Worm (Caenorhabditis elegans) whole organism, L3 larva: ENCODE data around the gene col-141.

Experiments
- ama-1 ChIP-seq: fragments of 150-350 bp; optimal IDR thresholded peaks from 2 replicates; lab custom pipeline; 2018
- ceh-28 ChIP-seq: fragments of 150-350 bp; optimal IDR thresholded peaks from 2 replicates; lab custom pipeline; 2014; ENCODE audit warnings: missing biosample characterization, missing genetic modification reagents, missing genetic modification characterization
- egl-5 ChIP-seq: fragments of 150-350 bp; optimal IDR thresholded peaks from 2 replicates; lab custom pipeline; 2017; ENCODE audit warnings: missing biosample characterization, missing genetic modification reagents, missing genetic modification characterization, inconsistent platforms
- elt-3 ChIP-seq, 3 experiments: fragments of 150-350 bp in 1 of 3; sonication (generic microtip) in 2 of 3; optimal IDR thresholded peaks; 2 replicates in 2 of 3; 4 replicates in 1 of 3; lab custom pipeline; 2014 to 2017; ENCODE audit warnings: missing biosample characterization in 3 of 3, missing genetic modification characterization in 3 of 3
- nhr-12 ChIP-seq: fragments of 150-350 bp; optimal IDR thresholded peaks from 2 replicates; lab custom pipeline; 2014; ENCODE audit warnings: missing biosample characterization, missing genetic modification characterization
- nhr-43 ChIP-seq: sonication (generic microtip); optimal IDR thresholded peaks from 2 replicates; lab custom pipeline; 2016; ENCODE audit warnings: mild to moderate bottlenecking, missing genetic modification characterization, missing compliant biosample characterization; ENCODE audit not compliant: poor library complexity, severe bottlenecking
- nhr-77 ChIP-seq: fragments of 150-350 bp; optimal IDR thresholded peaks from 2 replicates; lab custom pipeline; 2014; ENCODE audit warnings: missing biosample characterization, missing genetic modification characterization
- pqm-1 ChIP-seq: fragments of 150-350 bp; optimal IDR thresholded peaks from 2 replicates; lab custom pipeline; 2017; ENCODE audit warnings: missing biosample characterization, missing genetic modification characterization, inconsistent platforms
- skn-1 ChIP-seq: fragments of 150-350 bp; optimal IDR thresholded peaks from 2 replicates; lab custom pipeline; 2014; ENCODE audit warnings: missing biosample characterization, missing genetic modification characterization

DNA sequence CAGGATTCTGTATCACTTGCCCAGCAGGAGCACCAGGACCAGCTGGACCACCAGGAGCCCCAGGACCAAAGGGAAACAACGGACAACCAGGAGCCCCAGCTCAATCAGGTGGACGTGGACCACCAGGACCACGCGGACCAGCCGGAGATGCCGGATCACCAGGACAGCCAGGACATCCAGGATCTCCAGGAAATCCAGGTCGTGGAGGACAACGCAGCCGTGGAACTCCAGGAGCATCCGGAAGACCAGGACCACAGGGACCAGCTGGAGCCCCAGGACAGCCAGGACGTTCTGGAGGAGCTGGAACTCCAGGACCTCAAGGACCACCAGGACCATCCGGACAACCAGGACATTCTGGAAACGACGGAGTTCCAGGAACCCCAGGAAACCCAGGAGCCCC, 6.5 kb downstream of the col-141 start:
- no peak for TF ChIP-seq ceh-28
- TF ChIP-seq skn-1 (tag; lab: Kevin White, UChicago): no peak
- TF ChIP-seq pqm-1 (tag; lab: Kevin White, UChicago): no peak
- TF ChIP-seq nhr-77: no peak
- no peak for TF ChIP-seq nhr-12 (tag; lab: Kevin White, UChicago)
- TF ChIP-seq egl-5 (tag; lab: Kevin White, UChicago): no peak
- no peak for TF ChIP-seq elt-3 (tag; optimal IDR thresholded peaks at IDR 0.05; lab: Kevin White, UChicago)
- no peak for TF ChIP-seq ama-1 (lab: Kevin White, UChicago)
- no peak for TF ChIP-seq nhr-43
